Worm (Caenorhabditis elegans) whole organism, L1 larva: Measurements from ENCODE around the gene W10G11.19.
A peak's percentile ranks its signal among the peaks of the same experiment; 100 is the strongest.

ENCODE experiments used
- C04F5.9 ChIP-seq: sonication (generic microtip); optimal IDR thresholded peaks from 2 replicates; lab custom pipeline; 2016; ENCODE audit warnings: missing genetic modification characterization, missing compliant biosample characterization
- C16A3.4 ChIP-seq: fragments of 150-350 bp; optimal IDR thresholded peaks from 2 replicates; lab custom pipeline; 2014; ENCODE audit warnings: missing biosample characterization, missing genetic modification characterization
- C34B4.2 ChIP-seq: sonication (generic microtip); optimal IDR thresholded peaks from 2 replicates; lab custom pipeline; 2017; ENCODE audit warnings: mild to moderate bottlenecking, missing genetic modification characterization, missing compliant biosample characterization
- F16B12.6 ChIP-seq: fragments of 150-350 bp; optimal IDR thresholded peaks from 2 replicates; lab custom pipeline; 2014; ENCODE audit warnings: missing biosample characterization, missing genetic modification characterization
- alr-1 ChIP-seq: fragments of 200-800 bp; sonication (Bioruptor generic); optimal IDR thresholded peaks from 2 replicates; lab custom pipeline; 2018; ENCODE audit warnings: borderline replicate concordance, mild to moderate bottlenecking, missing genetic modification characterization, missing compliant biosample characterization
- aly-2 ChIP-seq: fragments of 150-350 bp; optimal IDR thresholded peaks from 2 replicates; lab custom pipeline; 2014; ENCODE audit warnings: missing biosample characterization, missing genetic modification characterization
- ama-1 ChIP-seq: fragments of 150-350 bp; optimal IDR thresholded peaks from 2 replicates; lab custom pipeline; 2014
- blmp-1 ChIP-seq: fragments of 150-350 bp; optimal IDR thresholded peaks from 2 replicates; lab custom pipeline; 2014; ENCODE audit warnings: missing biosample characterization, missing genetic modification characterization
- ceh-63 ChIP-seq: fragments of 200-800 bp; sonication (Bioruptor generic); optimal IDR thresholded peaks from 2 replicates; lab custom pipeline; 2018; ENCODE audit warnings: mild to moderate bottlenecking, missing genetic modification characterization, missing compliant biosample characterization
- ceh-8 ChIP-seq: fragments of 200-800 bp; sonication (Bioruptor generic); optimal IDR thresholded peaks from 2 replicates; lab custom pipeline; 2018; ENCODE audit warnings: mild to moderate bottlenecking, missing genetic modification characterization, moderate library complexity, missing compliant biosample characterization
- ceh-82 ChIP-seq, 3 experiments: fragments of 150-350 bp in 1 of 3; sonication (generic microtip) in 2 of 3; optimal IDR thresholded peaks; 2 replicates each; lab custom pipeline; 2014 to 2017; ENCODE audit warnings: missing biosample characterization in 3 of 3, missing genetic modification characterization in 3 of 3
- ceh-90 ChIP-seq: sonication (generic microtip); optimal IDR thresholded peaks from 2 replicates; lab custom pipeline; 2016; ENCODE audit warnings: missing genetic modification characterization, missing compliant biosample characterization
- efl-1 ChIP-seq, 4 experiments: fragments of 150-350 bp; optimal IDR thresholded peaks in 3 of 4; peaks in 1 of 4; 1 replicate in 1 of 4; 2 replicates in 3 of 4; lab custom pipeline; 2014; ENCODE audit warnings: missing biosample characterization in 2 of 4, missing genetic modification characterization in 2 of 4, missing genetic modification reagents in 2 of 4
- egl-13 ChIP-seq: sonication (generic microtip); optimal IDR thresholded peaks from 2 replicates; lab custom pipeline; 2016; ENCODE audit warnings: missing genotype, missing genetic modification reagents, missing genetic modification characterization, missing compliant biosample characterization
- egl-27 ChIP-seq, 2 experiments: fragments of 150-350 bp in 1 of 2; sonication (generic microtip); optimal IDR thresholded peaks; 3 replicates each; lab custom pipeline; 2017 to 2018; ENCODE audit warnings: missing biosample characterization in 2 of 2, missing genetic modification characterization in 2 of 2, missing genetic modification reagents in 2 of 2
- elt-2 ChIP-seq: sonication (generic microtip); optimal IDR thresholded peaks from 2 replicates; lab custom pipeline; 2016; ENCODE audit warnings: missing genetic modification characterization, mild to moderate bottlenecking, inconsistent platforms, missing compliant biosample characterization, missing genetic modification reagents
- elt-3 ChIP-seq, 6 experiments: fragments of 150-350 bp in 1 of 6; sonication (generic microtip); optimal IDR thresholded peaks; 2 replicates each; lab custom pipeline; 2017 to 2018; ENCODE audit warnings: missing biosample characterization in 6 of 6, missing genetic modification characterization in 6 of 6, inconsistent platforms in 1 of 6
- ets-5 ChIP-seq: fragments of 200-800 bp; sonication (Bioruptor generic); IDR thresholded peaks from 2 replicates; pipeline ENCODE4 v1.3.6; 2022; ENCODE audit warnings: missing genetic modification characterization, missing compliant biosample characterization
- fkh-10 ChIP-seq: sonication (generic microtip); optimal IDR thresholded peaks from 2 replicates; lab custom pipeline; 2017; ENCODE audit warnings: missing biosample characterization, missing genetic modification reagents, missing genetic modification characterization
- fkh-4 ChIP-seq: sonication (generic microtip); optimal IDR thresholded peaks from 2 replicates; lab custom pipeline; 2016; ENCODE audit warnings: missing compliant biosample characterization, missing genetic modification characterization, borderline replicate concordance
- irx-1 ChIP-seq: sonication (generic microtip); optimal IDR thresholded peaks from 2 replicates; lab custom pipeline; 2016; ENCODE audit warnings: missing genetic modification characterization, missing compliant biosample characterization
- isw-1 ChIP-seq: fragments of 200-800 bp; sonication (Bioruptor generic); IDR thresholded peaks from 2 replicates; pipeline ENCODE4 v1.3.6; 2022; ENCODE audit warnings: missing genetic modification characterization, missing compliant biosample characterization
- jun-1 ChIP-seq: fragments of 150-350 bp; optimal IDR thresholded peaks from 2 replicates; lab custom pipeline; 2014; ENCODE audit warnings: missing biosample characterization, missing genetic modification reagents, missing genetic modification characterization
- lin-14 ChIP-seq: fragments of 200-800 bp; sonication (Bioruptor generic); optimal IDR thresholded peaks from 2 replicates; lab custom pipeline; 2018; ENCODE audit warnings: mild to moderate bottlenecking, missing genetic modification characterization, moderate library complexity, missing compliant biosample characterization
- lin-15B ChIP-seq: fragments of 150-350 bp; sonication (generic microtip); optimal IDR thresholded peaks from 3 replicates; lab custom pipeline; 2014; ENCODE audit warnings: missing biosample characterization, missing genetic modification characterization
- lin-35 ChIP-seq, 2 experiments: fragments of 150-350 bp; optimal IDR thresholded peaks; 2 replicates each; lab custom pipeline; 2014; ENCODE audit warnings: missing biosample characterization in 2 of 2, missing genetic modification characterization in 2 of 2, missing genetic modification reagents in 2 of 2
- lin-39 ChIP-seq: fragments of 150-350 bp; optimal IDR thresholded peaks from 2 replicates; lab custom pipeline; 2014; ENCODE audit warnings: missing biosample characterization, missing genetic modification reagents, missing genetic modification characterization
- lsy-2 ChIP-seq, 2 experiments: fragments of 150-350 bp; optimal IDR thresholded peaks; 2 replicates each; lab custom pipeline; 2014; ENCODE audit warnings: missing biosample characterization in 2 of 2, missing genetic modification characterization in 2 of 2
- mab-9 ChIP-seq: fragments of 200-800 bp; sonication (Bioruptor generic); IDR thresholded peaks from 2 replicates; pipeline ENCODE4 v1.3.6; 2022; ENCODE audit warnings: missing genetic modification reagents, missing genetic modification characterization, missing compliant biosample characterization
- mdl-1 ChIP-seq, 2 experiments: fragments of 150-350 bp; optimal IDR thresholded peaks; 2 replicates each; lab custom pipeline; 2014 to 2017; ENCODE audit warnings: missing biosample characterization in 2 of 2, missing genetic modification characterization in 2 of 2, inconsistent platforms in 1 of 2
- nhr-19 ChIP-seq: fragments of 200-800 bp; sonication (Bioruptor generic); conservative IDR thresholded peaks from 2 replicates; pipeline ENCODE4 v1.3.6; 2022; ENCODE audit warnings: missing genetic modification characterization, missing compliant biosample characterization
- nhr-20 ChIP-seq: sonication (generic microtip); optimal IDR thresholded peaks from 2 replicates; lab custom pipeline; 2016; ENCODE audit warnings: mild to moderate bottlenecking, missing genetic modification characterization, missing compliant biosample characterization
- nhr-237 ChIP-seq: fragments of 150-350 bp; optimal IDR thresholded peaks from 2 replicates; lab custom pipeline; 2014; ENCODE audit warnings: missing biosample characterization, missing genetic modification characterization
- nhr-47 ChIP-seq: sonication (generic microtip); optimal IDR thresholded peaks from 2 replicates; lab custom pipeline; 2016; ENCODE audit warnings: mild to moderate bottlenecking, missing genetic modification characterization, moderate library complexity, missing compliant biosample characterization
- nhr-71 ChIP-seq: sonication (generic microtip); optimal IDR thresholded peaks from 2 replicates; lab custom pipeline; 2016; ENCODE audit warnings: mild to moderate bottlenecking, missing genetic modification characterization, moderate library complexity, missing compliant biosample characterization
- nhr-77 ChIP-seq: fragments of 150-350 bp; optimal IDR thresholded peaks from 2 replicates; lab custom pipeline; 2014; ENCODE audit warnings: missing biosample characterization, missing genetic modification characterization
- nhr-84 ChIP-seq: sonication (generic microtip); optimal IDR thresholded peaks from 2 replicates; lab custom pipeline; 2017; ENCODE audit warnings: missing biosample characterization, missing genetic modification characterization
- nhr-85 ChIP-seq: sonication (generic microtip); peaks from one replicate; lab custom pipeline; 2016; ENCODE audit warnings: missing genetic modification characterization, inconsistent platforms, missing compliant biosample characterization
- nhr-90 ChIP-seq: sonication (generic microtip); optimal IDR thresholded peaks from 2 replicates; lab custom pipeline; 2016; ENCODE audit warnings: mild to moderate bottlenecking, missing genetic modification characterization, missing compliant biosample characterization; ENCODE audit not compliant: poor library complexity
- pax-3 ChIP-seq: fragments of 200-800 bp; sonication (Bioruptor generic); optimal IDR thresholded peaks from 2 replicates; lab custom pipeline; 2018; ENCODE audit warnings: mild to moderate bottlenecking, missing genetic modification characterization, moderate library complexity, missing compliant biosample characterization
- rnt-1 ChIP-seq: sonication (generic microtip); optimal IDR thresholded peaks from 2 replicates; lab custom pipeline; 2016; ENCODE audit warnings: mild to moderate bottlenecking, missing genetic modification characterization, moderate library complexity, missing compliant biosample characterization
- skn-1 ChIP-seq: fragments of 150-350 bp; optimal IDR thresholded peaks from 2 replicates; lab custom pipeline; 2014; ENCODE audit warnings: missing biosample characterization, missing genetic modification characterization
- sox-4 ChIP-seq: sonication (generic microtip); optimal IDR thresholded peaks from 2 replicates; lab custom pipeline; 2016; ENCODE audit warnings: missing genetic modification characterization, missing compliant biosample characterization
- swsn-7 ChIP-seq: sonication (generic microtip); optimal IDR thresholded peaks from 2 replicates; lab custom pipeline; 2016; ENCODE audit warnings: missing genetic modification characterization, missing compliant biosample characterization
- tbx-2 ChIP-seq: sonication (generic microtip); optimal IDR thresholded peaks from 2 replicates; lab custom pipeline; 2016; ENCODE audit warnings: missing genetic modification characterization, missing compliant biosample characterization
- unc-98 ChIP-seq: fragments of 200-800 bp; sonication (Bioruptor generic); IDR thresholded peaks from 2 replicates; pipeline ENCODE4 v1.3.6; 2022; ENCODE audit warnings: missing genetic modification characterization, missing compliant biosample characterization
- xbp-1 ChIP-seq: sonication (generic microtip); optimal IDR thresholded peaks from 2 replicates; lab custom pipeline; 2016; ENCODE audit warnings: missing genetic modification characterization, missing compliant biosample characterization
- zip-4 ChIP-seq: fragments of 200-800 bp; sonication (Bioruptor generic); optimal IDR thresholded peaks from 2 replicates; lab custom pipeline; 2018; ENCODE audit warnings: mild to moderate bottlenecking, missing genetic modification characterization, moderate library complexity, missing compliant biosample characterization
- ztf-11 ChIP-seq, 2 experiments: sonication (generic microtip); optimal IDR thresholded peaks; 2 replicates each; lab custom pipeline; 2016 to 2017; ENCODE audit warnings: missing genetic modification characterization in 2 of 2, missing biosample characterization in 1 of 2, missing compliant biosample characterization in 1 of 2
- ztf-4 ChIP-seq: fragments of 150-350 bp; optimal IDR thresholded peaks from 2 replicates; lab custom pipeline; 2014; ENCODE audit warnings: missing biosample characterization, missing genetic modification characterization

The W10G11.19 gene

DNA sequence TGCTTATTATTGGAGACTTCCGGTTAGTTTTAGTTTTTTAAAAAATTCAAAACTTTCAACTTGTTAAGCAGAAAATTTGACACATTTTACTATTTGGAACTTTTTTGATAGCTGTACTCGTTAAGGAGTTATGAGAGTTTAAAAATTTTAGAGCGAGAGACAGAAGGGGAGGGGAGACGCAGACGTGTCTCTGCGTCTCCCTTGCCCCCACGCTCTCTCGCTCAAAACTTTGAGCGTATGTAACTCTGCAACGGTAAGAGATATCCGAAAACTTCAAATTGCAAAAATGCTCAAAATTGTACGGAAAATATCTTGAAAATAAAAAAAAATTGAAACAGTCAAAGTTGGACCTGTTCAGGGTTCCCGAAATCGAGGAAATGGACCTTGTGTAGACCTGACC lies 34.3 kb upstream of the W10G11.19 start:
- TF ChIP-seq ceh-82 (tag; optimal IDR thresholded peaks at IDR 0.05; lab: Kevin White, UChicago) (no peak), xbp-1 (no peak), fkh-4 (tag; lab: Kevin White, UChicago) (no peak), ztf-4 (tag; lab: Kevin White, UChicago) (no peak), ceh-90 (tag; lab: Kevin White, UChicago) (no peak), sox-4 (tag; lab: Kevin White, UChicago) (no peak), lin-14 (GFP tag; lab: Kevin White, UChicago) (no peak), jun-1 (tag; lab: Kevin White, UChicago) (no peak), mab-9 (GFP tag; lab: Robert Waterston, UW) (no peak), ceh-63 (no peak), elt-3 (tag; optimal IDR thresholded peaks at IDR 0.05; lab: Kevin White, UChicago) (no peak), alr-1 (tag; lab: Kevin White, UChicago) (no peak), lin-39 (no peak), C34B4.2 (tag; lab: Kevin White, UChicago) (no peak)

DNA sequence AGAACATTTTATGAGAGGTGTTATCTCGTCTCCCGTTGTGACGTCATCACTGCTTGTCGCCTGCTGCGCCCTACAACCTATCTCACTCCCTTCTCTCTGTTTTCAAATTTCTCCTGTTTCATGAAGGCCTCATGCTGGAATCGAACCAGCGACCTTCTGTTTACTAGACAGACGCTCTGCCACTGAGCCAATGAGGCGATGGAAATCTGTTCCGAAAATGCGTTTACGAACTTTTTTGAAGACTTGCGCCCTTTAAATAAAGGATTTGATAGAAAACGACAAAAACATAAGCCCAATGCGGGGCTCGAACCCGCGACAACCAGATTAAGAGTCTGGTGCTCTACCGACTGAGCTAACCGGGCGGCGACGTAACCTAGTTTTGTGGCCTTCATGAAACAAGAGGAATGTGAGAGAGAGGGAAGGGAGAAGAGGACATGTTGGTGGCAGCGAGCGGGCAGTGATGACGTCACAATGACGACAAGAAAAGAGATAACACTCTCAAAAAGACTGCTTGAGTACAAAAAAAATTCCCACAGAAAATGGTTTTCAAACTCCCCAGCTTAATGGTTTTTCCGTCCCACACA lies 31.4 kb upstream of the W10G11.19 start, which contains the start of gene clec-126:
clec-126 (plus strand) TSS at position 534 of the 584 bp plus-strand sequence.
- peak in 1 of 2 experiments; percentile 35 for TF ChIP-seq egl-27 (tag; optimal IDR thresholded peaks at IDR 0.05; lab: Kevin White, UChicago)
- TF ChIP-seq skn-1 (tag; lab: Kevin White, UChicago), result peak; percentile 47
- peak; percentile 40 for TF ChIP-seq blmp-1
- TF ChIP-seq irx-1 (tag; lab: Kevin White, UChicago), result peak; percentile 43
- no peak for TF ChIP-seq zip-4 (GFP tag; lab: Kevin White, UChicago)
- peak; percentile 57 for TF ChIP-seq C16A3.4 (tag; lab: Kevin White, UChicago)
- TF ChIP-seq ztf-11 (tag; optimal IDR thresholded peaks at IDR 0.05; lab: Kevin White, UChicago), result peak in 1 of 2 experiments; percentile 52
- TF ChIP-seq nhr-85 (tag; lab: Kevin White, UChicago), result peak; percentile 82
- no peak for TF ChIP-seq unc-98 (GFP tag; lab: Robert Waterston, UW)
- TF ChIP-seq ceh-8 (GFP tag; lab: Kevin White, UChicago), result peak; percentile 4
- no peak for TF ChIP-seq aly-2 (tag; lab: Kevin White, UChicago)
- TF ChIP-seq nhr-20 (tag; lab: Kevin White, UChicago), result peak; percentile 75
- peak; percentile 68 to 81 for TF ChIP-seq lsy-2 (tag; optimal IDR thresholded peaks at IDR 0.05; lab: Kevin White, UChicago)
- TF ChIP-seq nhr-47 (tag; lab: Kevin White, UChicago), result peak; percentile 83
- TF ChIP-seq egl-13 (tag; lab: Kevin White, UChicago), result peak; percentile 45
- peak; percentile 30 to 76 for TF ChIP-seq lin-35 (GFP tag; optimal IDR thresholded peaks at IDR 0.05; lab: Kevin White, UChicago)
- peak; percentile 38 to 59 for TF ChIP-seq efl-1 (optimal IDR thresholded peaks at IDR 0.05; lab: Kevin White, UChicago)
- TF ChIP-seq efl-1 (GFP tag; optimal IDR thresholded peaks at IDR 0.05 in 1 of 2; lab: Kevin White, UChicago), result peak; percentile 40 to 93
- peak; percentile 10 for TF ChIP-seq fkh-10 (GFP tag; lab: Kevin White, UChicago)
- TF ChIP-seq nhr-90, result peak; percentile 90
- TF ChIP-seq nhr-19 (GFP tag; lab: Robert Waterston, UW), result peak; percentile 65
- TF ChIP-seq tbx-2 (tag; lab: Kevin White, UChicago), result peak; percentile 65
- TF ChIP-seq mdl-1 (tag; optimal IDR thresholded peaks at IDR 0.05; lab: Kevin White, UChicago), result peak in 1 of 2 experiments; percentile 50
- no peak for TF ChIP-seq sox-4 (tag; lab: Kevin White, UChicago)
- no peak for TF ChIP-seq pax-3 (tag; lab: Kevin White, UChicago)
- no peak for TF ChIP-seq ceh-90 (tag; lab: Kevin White, UChicago)
- peak; percentile 66 for TF ChIP-seq rnt-1 (tag; lab: Kevin White, UChicago)
- peak; percentile 24 for TF ChIP-seq lin-15B
- TF ChIP-seq ceh-82 (tag; optimal IDR thresholded peaks at IDR 0.05; lab: Kevin White, UChicago), result peak in 2 of 3 experiments; percentile 13 to 37
- TF ChIP-seq nhr-84 (tag; lab: Kevin White, UChicago), result no peak
- TF ChIP-seq C04F5.9 (tag; lab: Kevin White, UChicago), result peak; percentile 29
- TF ChIP-seq ztf-4 (tag; lab: Kevin White, UChicago), result peak; percentile 64
- TF ChIP-seq nhr-237 (tag; lab: Kevin White, UChicago), result no peak
- peak; percentile 28 for TF ChIP-seq F16B12.6 (tag; lab: Kevin White, UChicago)
- TF ChIP-seq ama-1, result no peak
- TF ChIP-seq ets-5, result no peak
- peak; percentile 69 for TF ChIP-seq nhr-77 (tag; lab: Kevin White, UChicago)
- TF ChIP-seq nhr-71 (tag; lab: Kevin White, UChicago), result peak; percentile 81
- TF ChIP-seq elt-2 (tag; lab: Kevin White, UChicago), result peak; percentile 65
- peak; percentile 65 for TF ChIP-seq swsn-7
- TF ChIP-seq isw-1 (GFP tag; lab: Robert Waterston, UW), result no peak
